Worm (Caenorhabditis elegans): ENCODE measurements around the gene ahsa-1.

DNA sequence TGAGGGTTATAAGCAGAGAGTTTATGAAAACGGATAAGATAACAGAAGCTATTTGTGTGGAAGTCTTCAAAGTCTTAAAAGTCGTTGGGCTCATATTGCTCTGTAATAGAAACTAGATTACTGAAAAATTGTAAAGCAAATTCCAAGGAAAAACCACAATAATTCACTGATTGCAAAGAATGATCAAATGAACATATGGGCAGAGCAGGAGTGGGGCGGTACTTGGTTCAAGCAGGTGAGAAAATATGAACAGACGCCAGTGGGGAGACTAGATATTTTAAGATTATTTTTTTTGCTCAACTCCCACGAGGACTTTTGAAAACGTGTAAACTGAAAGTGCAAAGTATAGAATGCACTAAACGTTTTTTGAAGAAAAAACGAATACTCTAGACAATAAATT is 47.2 kb upstream of the ahsa-1 start, which contains the start of gene str-171:
- no peak for TF ChIP-seq unc-62 (GFP tag; optimal IDR thresholded peaks at IDR 0.05)
- TF ChIP-seq nhr-12 (tag; optimal IDR thresholded peaks at IDR 0.05): no peak
- TF ChIP-seq nhr-237 (tag; optimal IDR thresholded peaks at IDR 0.05): no peak
- TF ChIP-seq ztf-11 (tag; optimal IDR thresholded peaks at IDR 0.05): no peak
- TF ChIP-seq bed-3 (GFP tag; optimal IDR thresholded peaks at IDR 0.05): no peak
- no peak for TF ChIP-seq flh-1 (GFP tag; optimal IDR thresholded peaks at IDR 0.05)
- TF ChIP-seq M03D4.4 (tag; optimal IDR thresholded peaks at IDR 0.05): no peak
- no peak for TF ChIP-seq nhr-76 (tag; optimal IDR thresholded peaks at IDR 0.05)
- no peak for TF ChIP-seq lin-13 (tag; optimal IDR thresholded peaks at IDR 0.05)
- no peak for TF ChIP-seq ces-1 (GFP tag; optimal IDR thresholded peaks at IDR 0.05)
- no peak for TF ChIP-seq snpc-4 (tag; optimal IDR thresholded peaks at IDR 0.05)
- no peak for TF ChIP-seq unc-120 (tag; optimal IDR thresholded peaks at IDR 0.05; ENCODE audit: poor library complexity, severe bottlenecking)
- no peak for TF ChIP-seq lsy-2 (tag; optimal IDR thresholded peaks at IDR 0.05)
- TF ChIP-seq ham-2 (GFP tag; optimal IDR thresholded peaks at IDR 0.05): no peak
